Fruit fly (Drosophila melanogaster): ENCODE data around the gene Cpr64Ad.

The Cpr64Ad gene

dm6 chr3L:4211440-4211839, 3.7 kb upstream of the Cpr64Ad start, which contains the start of gene Cpr64Ab:
Cpr64Ab (minus strand) TSS chr3L:4211540.
- no peak for TF ChIP-seq CG17801 (GFP tag; optimal IDR thresholded peaks at IDR 0.05; ENCODE audit: partially characterized antibody)

- no peak for TF ChIP-seq CG17801 (GFP tag; optimal IDR thresholded peaks at IDR 0.05; ENCODE audit: partially characterized antibody)
These were observed 2.4 kb upstream of the Cpr64Ad start, which contains the start of gene Cpr64Ac for dm6 chr3L:4212815-4213214. Cpr64Ac (minus strand) TSS chr3L:4212915.

- no peak for TF ChIP-seq CG17801 (GFP tag; optimal IDR thresholded peaks at IDR 0.05; ENCODE audit: partially characterized antibody)
These were observed 4.4 kb downstream of the Cpr64Ad start for dm6 chr3L:4219291-4220228.

- no peak for TF ChIP-seq CG17801 (GFP tag; optimal IDR thresholded peaks at IDR 0.05; ENCODE audit: partially characterized antibody)
These were observed 5.5 kb downstream of the Cpr64Ad start for dm6 chr3L:4220679-4221078.

dm6 chr3L:4221226-4221770, 6.1 kb downstream of the Cpr64Ad start:
- no peak for TF ChIP-seq CG17801 (GFP tag; optimal IDR thresholded peaks at IDR 0.05; ENCODE audit: partially characterized antibody)

- no peak for TF ChIP-seq CG17801 (GFP tag; optimal IDR thresholded peaks at IDR 0.05; ENCODE audit: partially characterized antibody)
These were observed 6.6 kb downstream of the Cpr64Ad start for dm6 chr3L:4221792-4222191.

- no peak for TF ChIP-seq CG17801 (GFP tag; optimal IDR thresholded peaks at IDR 0.05; ENCODE audit: partially characterized antibody)
These were observed 10.7 kb downstream of the Cpr64Ad start for dm6 chr3L:4225647-4226470.

dm6 chr3L:4227164-4227563, 12.0 kb downstream of the Cpr64Ad start, which contains the start of gene CG46460:
CG46460 (minus strand) TSS chr3L:4227302.
- no peak for TF ChIP-seq CG17801 (GFP tag; optimal IDR thresholded peaks at IDR 0.05; ENCODE audit: partially characterized antibody)

dm6 chr3L:4228187-4228836, 13.1 kb downstream of the Cpr64Ad start:
- TF ChIP-seq CG17801 (GFP tag; optimal IDR thresholded peaks at IDR 0.05; ENCODE audit: partially characterized antibody), result peak; percentile 57

- no peak for TF ChIP-seq CG17801 (GFP tag; optimal IDR thresholded peaks at IDR 0.05; ENCODE audit: partially characterized antibody)
These were observed 14.3 kb downstream of the Cpr64Ad start for dm6 chr3L:4229365-4229967.

- peak; percentile 46 for TF ChIP-seq CG17801 (GFP tag; optimal IDR thresholded peaks at IDR 0.05; ENCODE audit: partially characterized antibody)
These were observed 15.2 kb downstream of the Cpr64Ad start for dm6 chr3L:4230357-4230901.

dm6 chr3L:4231401-4232014, 16.3 kb downstream of the Cpr64Ad start:
- TF ChIP-seq CG17801 (GFP tag; optimal IDR thresholded peaks at IDR 0.05; ENCODE audit: partially characterized antibody), result no peak

dm6 chr3L:4232227-4232626, 17.0 kb downstream of the Cpr64Ad start:
- TF ChIP-seq CG17801 (GFP tag; optimal IDR thresholded peaks at IDR 0.05; ENCODE audit: partially characterized antibody), result peak; percentile 2

All from ovary, adult (tissue).